Fruit fly (Drosophila melanogaster) whole organism, embryonic: ENCODE data around the gene CG7985.
A peak's percentile ranks its signal among the peaks of the same experiment; 100 is the strongest.

Source experiments
- ATbp ChIP-seq: fragments of 200-800 bp; sonication (Bioruptor generic); optimal IDR thresholded peaks from 2 replicates; lab custom pipeline; 2017; ENCODE audit warnings: missing biosample characterization, mild to moderate bottlenecking, missing genetic modification characterization, missing genetic modification reagents
- CG10147 ChIP-seq: fragments of 200-800 bp; sonication (Bioruptor generic); optimal IDR thresholded peaks from 2 replicates; lab custom pipeline; 2019; ENCODE audit warnings: missing biosample characterization, mild to moderate bottlenecking, missing genetic modification characterization, moderate library complexity
- CG10267 ChIP-seq: fragments of 200-800 bp; sonication (Bioruptor generic); optimal IDR thresholded peaks from 2 replicates; lab custom pipeline; 2018; ENCODE audit warnings: missing biosample characterization, mild to moderate bottlenecking, missing genetic modification characterization, moderate library complexity
- CG11398 ChIP-seq: fragments of 200-800 bp; sonication (Bioruptor generic); optimal IDR thresholded peaks from 2 replicates; lab custom pipeline; 2016; ENCODE audit warnings: missing biosample characterization, missing genetic modification characterization
- CG11560 ChIP-seq: fragments of 200-800 bp; sonication (Bioruptor generic); IDR thresholded peaks from 3 replicates; pipeline ENCODE4 v1.3.6; 2022; ENCODE audit warnings: missing biosample characterization, missing genetic modification characterization
- CG12219 ChIP-seq: fragments of 200-800 bp; sonication (Bioruptor generic); optimal IDR thresholded peaks from 3 replicates; lab custom pipeline; 2018; ENCODE audit warnings: missing biosample characterization, mild to moderate bottlenecking, missing genetic modification characterization
- CG14014 ChIP-seq: fragments of 200-800 bp; sonication (Bioruptor generic); IDR thresholded peaks from 2 replicates; pipeline ENCODE4 v1.3.6; 2022; ENCODE audit warnings: missing biosample characterization, missing genetic modification characterization
- CG14860 ChIP-seq: fragments of 200-800 bp; sonication (Bioruptor generic); IDR thresholded peaks from 3 replicates; pipeline ENCODE4 v1.3.6; 2022; ENCODE audit warnings: missing biosample characterization, missing genetic modification characterization; ENCODE audit not compliant: partially characterized antibody
- CG15696 ChIP-seq: fragments of 200-800 bp; sonication (Bioruptor generic); optimal IDR thresholded peaks from 2 replicates; lab custom pipeline; 2019; ENCODE audit warnings: missing biosample characterization, mild to moderate bottlenecking, missing genetic modification characterization, moderate library complexity
- CG1603 ChIP-seq: fragments of 200-800 bp; sonication (Bioruptor generic); optimal IDR thresholded peaks from 2 replicates; lab custom pipeline; 2019; ENCODE audit warnings: missing biosample characterization, mild to moderate bottlenecking, missing genetic modification characterization, moderate library complexity
- CG17359 ChIP-seq: fragments of 200-800 bp; sonication (Bioruptor generic); optimal IDR thresholded peaks from 3 replicates; lab custom pipeline; 2018; ENCODE audit warnings: missing biosample characterization, mild to moderate bottlenecking, missing genetic modification characterization, moderate library complexity
- CG17612 ChIP-seq: fragments of 200-800 bp; sonication (Bioruptor generic); IDR thresholded peaks from 2 replicates; pipeline ENCODE4 v1.3.6; 2022; ENCODE audit warnings: missing biosample characterization, missing genetic modification characterization
- CG1792 ChIP-seq: fragments of 200-800 bp; sonication (Bioruptor generic); optimal IDR thresholded peaks from 2 replicates; lab custom pipeline; 2016; ENCODE audit warnings: missing biosample characterization, missing genetic modification characterization
- CG2120 ChIP-seq: fragments of 200-800 bp; sonication (Bioruptor generic); optimal IDR thresholded peaks from 3 replicates; lab custom pipeline; 2016; ENCODE audit warnings: missing biosample characterization, missing genetic modification characterization
- CG2129 ChIP-seq: fragments of 200-800 bp; sonication (Bioruptor generic); IDR thresholded peaks from 2 replicates; pipeline ENCODE4 v1.3.6; 2022; ENCODE audit warnings: missing biosample characterization, missing genetic modification characterization; ENCODE audit not compliant: partially characterized antibody
- CG2678 ChIP-seq: fragments of 200-800 bp; sonication (Bioruptor generic); optimal IDR thresholded peaks from 3 replicates; lab custom pipeline; 2019; ENCODE audit warnings: missing biosample characterization, mild to moderate bottlenecking, missing genetic modification characterization, moderate library complexity
- CG31224 ChIP-seq: fragments of 200-800 bp; sonication (Bioruptor generic); IDR thresholded peaks from 2 replicates; pipeline ENCODE4 v1.3.6; 2022; ENCODE audit warnings: missing biosample characterization, missing genetic modification characterization
- CG31365 ChIP-seq: fragments of 200-800 bp; sonication (Bioruptor generic); optimal IDR thresholded peaks from 2 replicates; lab custom pipeline; 2018; ENCODE audit warnings: missing biosample characterization, mild to moderate bottlenecking, missing genetic modification characterization
- CG31441 ChIP-seq: fragments of 200-800 bp; sonication (Bioruptor generic); IDR thresholded peaks from 2 replicates; pipeline ENCODE4 v1.3.6; 2022; ENCODE audit warnings: missing biosample characterization, missing genetic modification characterization
- CG4360 ChIP-seq: fragments of 200-800 bp; sonication (Bioruptor generic); IDR thresholded peaks from 2 replicates; pipeline ENCODE4 v1.3.6; 2022; ENCODE audit warnings: missing biosample characterization, missing genetic modification characterization
- CG6175 ChIP-seq: fragments of 200-800 bp; sonication (Bioruptor generic); IDR thresholded peaks from 3 replicates; pipeline ENCODE4 v1.3.6; 2022; ENCODE audit warnings: missing biosample characterization, missing genetic modification characterization
- CG6254 ChIP-seq: fragments of 200-800 bp; sonication (Bioruptor generic); optimal IDR thresholded peaks from 3 replicates; lab custom pipeline; 2017; ENCODE audit warnings: mild to moderate bottlenecking, missing biosample characterization, missing genetic modification reagents, missing genetic modification characterization
- CG6854 ChIP-seq: fragments of 200-800 bp; sonication (Bioruptor generic); optimal IDR thresholded peaks from 3 replicates; lab custom pipeline; 2017; ENCODE audit warnings: missing biosample characterization, mild to moderate bottlenecking, missing genetic modification characterization
- CG7745 ChIP-seq: fragments of 200-800 bp; sonication (Bioruptor generic); optimal IDR thresholded peaks from 2 replicates; lab custom pipeline; 2018; ENCODE audit warnings: missing biosample characterization, mild to moderate bottlenecking, missing genetic modification characterization, moderate library complexity
- CG8478 ChIP-seq: fragments of >200 bp; optimal IDR thresholded peaks from 2 replicates; lab custom pipeline; 2018
- CG9932 ChIP-seq: fragments of 200-800 bp; sonication (Bioruptor generic); IDR thresholded peaks from 2 replicates; pipeline ENCODE4 v1.3.6; 2022; ENCODE audit warnings: missing biosample characterization, missing genetic modification characterization
- Dek ChIP-seq: fragments of 200-800 bp; sonication (Bioruptor generic); optimal IDR thresholded peaks from 3 replicates; lab custom pipeline; 2019; ENCODE audit warnings: missing biosample characterization, mild to moderate bottlenecking, missing genetic modification characterization, moderate library complexity
- Dll ChIP-seq: fragments of 200-800 bp; sonication (Bioruptor generic); IDR thresholded peaks from 4 replicates; pipeline ENCODE4 v1.3.6; 2022; ENCODE audit warnings: missing biosample characterization, missing genetic modification characterization; ENCODE audit not compliant: partially characterized antibody
- HLH54F ChIP-seq: fragments of 200-800 bp; sonication (Bioruptor generic); optimal IDR thresholded peaks from 3 replicates; lab custom pipeline; 2016; ENCODE audit warnings: missing biosample characterization, missing genetic modification characterization
- HmgD ChIP-seq: fragments of 200-800 bp; sonication (Bioruptor generic); optimal IDR thresholded peaks from 3 replicates; lab custom pipeline; 2016; ENCODE audit warnings: missing biosample characterization, missing genetic modification characterization
- HmgZ ChIP-seq: fragments of 200-800 bp; sonication (Bioruptor generic); optimal IDR thresholded peaks from 2 replicates; lab custom pipeline; 2018; ENCODE audit warnings: missing biosample characterization, mild to moderate bottlenecking, missing genetic modification characterization
- Hr3 ChIP-seq: fragments of 200-800 bp; sonication (Bioruptor generic); optimal IDR thresholded peaks from 3 replicates; lab custom pipeline; 2016; ENCODE audit warnings: missing biosample characterization, missing genetic modification characterization
- Med ChIP-seq: fragments of 200-800 bp; sonication (Bioruptor generic); peaks from one replicate; lab custom pipeline; 2016; ENCODE audit warnings: missing biosample characterization, missing genetic modification characterization, mild to moderate bottlenecking, inconsistent platforms, moderate library complexity
- Scr ChIP-seq: fragments of 200-800 bp; sonication (Bioruptor generic); IDR thresholded peaks from 2 replicates; pipeline ENCODE4 v1.3.6; 2022; ENCODE audit warnings: missing biosample characterization, missing genetic modification characterization; ENCODE audit not compliant: partially characterized antibody
- Sry-β ChIP-seq: fragments of 200-800 bp; sonication (Bioruptor generic); optimal IDR thresholded peaks from 2 replicates; lab custom pipeline; 2018; ENCODE audit warnings: missing biosample characterization, mild to moderate bottlenecking, missing genetic modification characterization, moderate library complexity
- Taf1 ChIP-seq: fragments of 200-800 bp; sonication (Bioruptor generic); IDR thresholded peaks from 2 replicates; pipeline ENCODE4 v1.3.6; 2022; ENCODE audit warnings: missing biosample characterization, missing genetic modification characterization
- Xbp1 ChIP-seq: fragments of 200-800 bp; sonication (Bioruptor generic); optimal IDR thresholded peaks from 3 replicates; lab custom pipeline; 2016; ENCODE audit warnings: missing biosample characterization, mild to moderate bottlenecking, missing genetic modification characterization
- chinmo ChIP-seq: fragments of 200-800 bp; sonication (Bioruptor generic); IDR thresholded peaks from 4 replicates; pipeline ENCODE4 v1.3.6; 2022; ENCODE audit warnings: missing biosample characterization, missing genetic modification characterization; ENCODE audit not compliant: partially characterized antibody
- dpn ChIP-seq, 2 experiments: fragments of 200-800 bp; sonication (Bioruptor generic); optimal IDR thresholded peaks; 3 replicates each; lab custom pipeline; 2016; ENCODE audit warnings: missing biosample characterization in 2 of 2, missing genetic modification characterization in 2 of 2
- ftz-f1 ChIP-seq: fragments of 200-800 bp; sonication (Bioruptor generic); optimal IDR thresholded peaks from 2 replicates; lab custom pipeline; 2016; ENCODE audit warnings: missing biosample characterization, missing genetic modification characterization
- gsb ChIP-seq: fragments of 200-800 bp; sonication (Bioruptor generic); IDR thresholded peaks from 2 replicates; pipeline ENCODE4 v1.3.6; 2022; ENCODE audit warnings: missing biosample characterization, missing genetic modification characterization
- gt ChIP-seq: fragments of 200-800 bp; sonication (Bioruptor generic); IDR thresholded peaks from 2 replicates; pipeline ENCODE4 v1.3.6; 2022; ENCODE audit warnings: missing biosample characterization, missing genetic modification characterization
- pan ChIP-seq, 4 experiments: fragments of >200 bp in 3 of 4; fragments of 200-800 bp in 1 of 4; sonication (Bioruptor generic) in 1 of 4; optimal IDR thresholded peaks in 3 of 4; IDR thresholded peaks in 1 of 4; 2 replicates each; pipeline versions ENCODE4 v1.3.6 to Lab custom; 2017 to 2022; ENCODE audit warnings: missing biosample characterization in 2 of 4, missing genetic modification characterization in 2 of 4, mixed read lengths in 1 of 4
- pzg ChIP-seq: fragments of 200-800 bp; sonication (Bioruptor generic); optimal IDR thresholded peaks from 3 replicates; lab custom pipeline; 2018; ENCODE audit warnings: missing biosample characterization, mild to moderate bottlenecking, missing genetic modification characterization, moderate library complexity
- sens ChIP-seq: fragments of 200-800 bp; sonication (Bioruptor generic); peaks from one replicate; lab custom pipeline; 2016; ENCODE audit warnings: missing biosample characterization, missing genetic modification characterization
- tin ChIP-seq: fragments of 200-800 bp; sonication (Bioruptor generic); optimal IDR thresholded peaks from 3 replicates; lab custom pipeline; 2016; ENCODE audit warnings: missing biosample characterization, missing genetic modification characterization
- unc-4 ChIP-seq: fragments of 200-800 bp; sonication (Bioruptor generic); IDR thresholded peaks from 2 replicates; pipeline ENCODE4 v1.3.6; 2022; ENCODE audit warnings: missing biosample characterization, missing genetic modification characterization; ENCODE audit not compliant: partially characterized antibody
- wdn ChIP-seq: fragments of 200-800 bp; sonication (Bioruptor generic); IDR thresholded peaks from 2 replicates; pipeline ENCODE4 v1.3.6; 2022; ENCODE audit warnings: missing biosample characterization, missing genetic modification characterization
- wor ChIP-seq: fragments of 200-800 bp; sonication (Bioruptor generic); IDR thresholded peaks from 2 replicates; pipeline ENCODE4 v1.3.6; 2022; ENCODE audit warnings: missing biosample characterization, missing genetic modification characterization
- yki ChIP-seq: fragments of >200 bp; optimal IDR thresholded peaks from 3 replicates; lab custom pipeline; 2018
- zf30C ChIP-seq: fragments of 200-800 bp; sonication (Bioruptor generic); optimal IDR thresholded peaks from 3 replicates; lab custom pipeline; 2018; ENCODE audit warnings: missing biosample characterization, mild to moderate bottlenecking, missing genetic modification characterization

CG7985 gene

dm6 chr3R:18215300-18215699, 15.6 kb downstream of the CG7985 start (continued):
- TF ChIP-seq CG14014 (GFP tag; lab: Robert Waterston, UW): peak; percentile 48; the same call in 1 of the 2 replicates
- TF ChIP-seq CG17359 (tag; lab: Kevin White, UChicago): peak; percentile 19
- TF ChIP-seq HLH54F (GFP tag; lab: Kevin White, UChicago): peak; percentile 54
- peak; percentile 66 for TF ChIP-seq CG6254 (GFP tag; lab: Kevin White, UChicago)
- TF ChIP-seq Dll: peak; percentile 86
- TF ChIP-seq CG31365 (tag; lab: Kevin White, UChicago): no peak
- TF ChIP-seq Hr3 (GFP tag; lab: Kevin White, UChicago): peak; percentile 1
- TF ChIP-seq wdn: no peak
- no peak for TF ChIP-seq ATbp (GFP tag; lab: Kevin White, UChicago)
- TF ChIP-seq CG15696 (tag; lab: Kevin White, UChicago): no peak
- peak; percentile 79 for TF ChIP-seq Scr (GFP tag; lab: Robert Waterston, UW)
- peak; percentile 23 for TF ChIP-seq Dek (tag; lab: Kevin White, UChicago)
- TF ChIP-seq dpn (GFP tag; optimal IDR thresholded peaks at IDR 0.05; lab: Kevin White, UChicago): peak; percentile 47 to 50
- peak; percentile 47 for TF ChIP-seq CG2129 (GFP tag; lab: Robert Waterston, UW)
- no peak for TF ChIP-seq CG17612
- no peak for TF ChIP-seq CG10267 (tag; lab: Kevin White, UChicago)
- peak; percentile 87 for TF ChIP-seq unc-4 (GFP tag; lab: Robert Waterston, UW)
- no peak for TF ChIP-seq CG2678 (tag; lab: Kevin White, UChicago)
- no peak for TF ChIP-seq CG4360
- no peak for TF ChIP-seq CG7745
- no peak for TF ChIP-seq CG31224 (GFP tag; lab: Robert Waterston, UW)
- TF ChIP-seq CG12219 (GFP tag; lab: Kevin White, UChicago): no peak
- TF ChIP-seq Med (GFP tag; lab: Kevin White, UChicago): peak; percentile 93
- TF ChIP-seq CG6175: no peak
- peak; percentile 46 for TF ChIP-seq HmgZ (tag; lab: Kevin White, UChicago)
- TF ChIP-seq CG9932: peak; percentile 65
- TF ChIP-seq zf30C (GFP tag; lab: Kevin White, UChicago): no peak
- TF ChIP-seq gsb (GFP tag; lab: Robert Waterston, UW): no peak
- TF ChIP-seq tin (GFP tag; lab: Kevin White, UChicago): peak; percentile 54
- TF ChIP-seq Taf1 (GFP tag; lab: Robert Waterston, UW): no peak
- TF ChIP-seq chinmo (GFP tag; lab: Robert Waterston, UW): peak; percentile 58; the same call in 1 of the 4 replicates
- no peak for TF ChIP-seq CG8478 (lab: Kevin White, UChicago)
- no peak for TF ChIP-seq ftz-f1 (GFP tag; lab: Kevin White, UChicago)
- no peak for TF ChIP-seq CG31441 (GFP tag; lab: Robert Waterston, UW)
- TF ChIP-seq CG11398 (GFP tag; lab: Kevin White, UChicago): no peak
- no peak for TF ChIP-seq yki (lab: Kevin White, UChicago)
- peak; percentile 75 for TF ChIP-seq CG2120 (GFP tag; lab: Kevin White, UChicago)
- no peak for TF ChIP-seq HmgD
- no peak for TF ChIP-seq pan (optimal IDR thresholded peaks at IDR 0.05; lab: Kevin White, UChicago)
- no peak for TF ChIP-seq pan (GFP tag; optimal IDR thresholded peaks at IDR 0.05 in 1 of 2, IDR thresholded peaks at IDR 0.05 in 1 of 2)
- peak; percentile 57 for TF ChIP-seq Xbp1 (GFP tag; lab: Kevin White, UChicago)
- TF ChIP-seq sens: peak; percentile 84
- no peak for TF ChIP-seq CG10147 (GFP tag; lab: Kevin White, UChicago)
- peak; percentile 31 for TF ChIP-seq CG1603 (tag; lab: Kevin White, UChicago)
- TF ChIP-seq CG1792: peak; percentile 2
- TF ChIP-seq CG14860 (GFP tag; lab: Robert Waterston, UW): 0 out of 3 replicates have a peak, but pooled peaks have one; percentile 36
- TF ChIP-seq pzg: peak; percentile 55
- no peak for TF ChIP-seq CG6854
- no peak for TF ChIP-seq CG11560 (tag; lab: Robert Waterston, UW)
- TF ChIP-seq wor (GFP tag; lab: Robert Waterston, UW): no peak
- no peak for TF ChIP-seq gt
- no peak for TF ChIP-seq Sry-β (GFP tag; lab: Kevin White, UChicago)
